Worm (Caenorhabditis elegans) whole organism, L4 larva: Measurements from ENCODE around the gene dnpp-1.

ENCODE experiments used
- F26F4.8 ChIP-seq: fragments of 200-800 bp; sonication (Bioruptor generic); conservative IDR thresholded peaks from 2 replicates; pipeline ENCODE4 v1.3.6; 2022; ENCODE audit warnings: missing genetic modification characterization, missing compliant biosample characterization
- F49E8.2 ChIP-seq: sonication (generic microtip); optimal IDR thresholded peaks from 2 replicates; lab custom pipeline; 2016; ENCODE audit warnings: missing compliant biosample characterization, mild to moderate bottlenecking, missing genetic modification characterization, borderline replicate concordance
- Y5F2A.4 ChIP-seq: fragments of 200-800 bp; sonication (Bioruptor generic); optimal IDR thresholded peaks from 2 replicates; lab custom pipeline; 2018; ENCODE audit warnings: mild to moderate bottlenecking, missing genetic modification characterization, missing compliant biosample characterization
- Y75B8A.6 ChIP-seq: fragments of 200-800 bp; sonication (Bioruptor generic); IDR thresholded peaks from 2 replicates; pipeline ENCODE4 v1.3.6; 2022; ENCODE audit warnings: missing genetic modification reagents, missing genetic modification characterization, missing compliant biosample characterization
- ZK337.2 ChIP-seq: fragments of 200-800 bp; sonication (Bioruptor generic); IDR thresholded peaks from 2 replicates; pipeline ENCODE4 v1.3.6; 2022; ENCODE audit warnings: missing genetic modification reagents, missing genetic modification characterization, missing compliant biosample characterization
- ZK546.5 ChIP-seq, 2 experiments: sonication (generic microtip); optimal IDR thresholded peaks; 2 replicates each; lab custom pipeline; 2017; ENCODE audit warnings: missing biosample characterization in 2 of 2, missing genetic modification characterization in 2 of 2
- aly-2 ChIP-seq: sonication (generic microtip); optimal IDR thresholded peaks from 2 replicates; lab custom pipeline; 2018; ENCODE audit warnings: missing biosample characterization, missing genetic modification characterization
- ama-1 ChIP-seq: fragments of 150-350 bp; optimal IDR thresholded peaks from 2 replicates; lab custom pipeline; 2014; ENCODE audit warnings: inconsistent platforms, mixed read lengths
- arid-1 ChIP-seq: fragments of 200-800 bp; sonication (Bioruptor generic); conservative IDR thresholded peaks from 2 replicates; pipeline ENCODE4 v1.3.6; 2022; ENCODE audit warnings: missing genetic modification reagents, missing genetic modification characterization, missing compliant biosample characterization
- attf-4 ChIP-seq: sonication (generic microtip); optimal IDR thresholded peaks from 3 replicates; lab custom pipeline; 2017; ENCODE audit warnings: missing biosample characterization, missing genetic modification characterization
- ceh-20 ChIP-seq: fragments of 200-800 bp; sonication (Bioruptor generic); IDR thresholded peaks from 2 replicates; pipeline ENCODE4 v1.3.6; 2022; ENCODE audit warnings: missing genetic modification reagents, missing genetic modification characterization, missing compliant biosample characterization
- ceh-28 ChIP-seq: fragments of 150-350 bp; optimal IDR thresholded peaks from 2 replicates; lab custom pipeline; 2014; ENCODE audit warnings: missing biosample characterization, missing genetic modification reagents, missing genetic modification characterization
- ceh-82 ChIP-seq: sonication (generic microtip); optimal IDR thresholded peaks from 2 replicates; lab custom pipeline; 2017; ENCODE audit warnings: missing biosample characterization, missing genetic modification characterization
- ces-1 ChIP-seq: fragments of 150-350 bp; sonication (generic microtip); optimal IDR thresholded peaks from 4 replicates; lab custom pipeline; 2014; ENCODE audit warnings: missing biosample characterization, missing genetic modification reagents, missing genetic modification characterization
- cey-2 ChIP-seq: sonication (generic microtip); optimal IDR thresholded peaks from 3 replicates; lab custom pipeline; 2017; ENCODE audit warnings: missing genetic modification characterization, mild to moderate bottlenecking, missing compliant biosample characterization, antibody characterized with exemption, borderline replicate concordance; ENCODE audit not compliant: insufficient read depth
- daf-19 ChIP-seq: fragments of 200-800 bp; sonication (Bioruptor generic); conservative IDR thresholded peaks from 2 replicates; pipeline ENCODE4 v1.3.6; 2022; ENCODE audit warnings: missing genetic modification characterization, missing compliant biosample characterization
- daf-8 ChIP-seq: fragments of 200-800 bp; sonication (Bioruptor generic); IDR thresholded peaks from 2 replicates; pipeline ENCODE4 v1.3.6; 2022; ENCODE audit warnings: missing genetic modification characterization, missing compliant biosample characterization
- dmd-6 ChIP-seq: fragments of 200-800 bp; sonication (Bioruptor generic); IDR thresholded peaks from 2 replicates; pipeline ENCODE4 v1.3.6; 2022; ENCODE audit warnings: missing genetic modification reagents, missing genetic modification characterization, missing compliant biosample characterization
- dmd-8 ChIP-seq: fragments of 200-800 bp; sonication (Bioruptor generic); IDR thresholded peaks from 2 replicates; pipeline ENCODE4 v1.3.6; 2022; ENCODE audit warnings: missing genetic modification characterization, missing compliant biosample characterization
- dpl-1 ChIP-seq: fragments of 150-350 bp; optimal IDR thresholded peaks from 2 replicates; lab custom pipeline; 2014; ENCODE audit warnings: missing biosample characterization, missing genetic modification reagents, missing genetic modification characterization
- hlh-11 ChIP-seq: fragments of 200-800 bp; sonication (Bioruptor generic); optimal IDR thresholded peaks from 2 replicates; lab custom pipeline; 2018; ENCODE audit warnings: mild to moderate bottlenecking, missing genetic modification characterization, missing compliant biosample characterization
- hlh-30 ChIP-seq: sonication (generic microtip); optimal IDR thresholded peaks from 2 replicates; lab custom pipeline; 2017; ENCODE audit warnings: antibody characterized with exemption, mild to moderate bottlenecking, missing genetic modification characterization, missing compliant biosample characterization; ENCODE audit not compliant: insufficient read depth
- lin-15B ChIP-seq: fragments of 150-350 bp; sonication (generic microtip); optimal IDR thresholded peaks from 3 replicates; lab custom pipeline; 2014; ENCODE audit warnings: missing biosample characterization, missing genetic modification characterization
- lin-38 ChIP-seq: fragments of 200-800 bp; sonication (Bioruptor generic); IDR thresholded peaks from 2 replicates; pipeline ENCODE4 v1.3.6; 2022; ENCODE audit warnings: missing genetic modification reagents, missing genetic modification characterization, missing compliant biosample characterization
- lin-39 ChIP-seq: fragments of 150-350 bp; optimal IDR thresholded peaks from 2 replicates; lab custom pipeline; 2014; ENCODE audit warnings: missing biosample characterization, missing genetic modification reagents, missing genetic modification characterization
- mdl-1 ChIP-seq, 2 experiments: fragments of 150-350 bp in 1 of 2; sonication (generic microtip) in 1 of 2; optimal IDR thresholded peaks; 2 replicates each; lab custom pipeline; 2014 to 2017; ENCODE audit warnings: missing biosample characterization in 2 of 2, missing genetic modification characterization in 2 of 2
- mdt-29 ChIP-seq: fragments of 200-800 bp; sonication (Bioruptor generic); IDR thresholded peaks from 2 replicates; pipeline ENCODE4 v1.3.6; 2022; ENCODE audit warnings: missing genetic modification reagents, missing genetic modification characterization, missing compliant biosample characterization
- mxl-2 ChIP-seq: fragments of 200-800 bp; sonication (Bioruptor generic); conservative IDR thresholded peaks from 2 replicates; pipeline ENCODE4 v1.3.6; 2022; ENCODE audit warnings: missing genetic modification reagents, missing genetic modification characterization, missing compliant biosample characterization
- nhr-10 ChIP-seq: fragments of 150-350 bp; optimal IDR thresholded peaks from 2 replicates; lab custom pipeline; 2014; ENCODE audit warnings: missing biosample characterization, missing genetic modification characterization
- nhr-102 ChIP-seq: sonication (generic microtip); optimal IDR thresholded peaks from 2 replicates; lab custom pipeline; 2016; ENCODE audit warnings: mild to moderate bottlenecking, missing genetic modification characterization, moderate library complexity, missing compliant biosample characterization
- nhr-11 ChIP-seq: fragments of 150-350 bp; optimal IDR thresholded peaks from 2 replicates; lab custom pipeline; 2014; ENCODE audit warnings: missing biosample characterization, missing genetic modification characterization
- nhr-237 ChIP-seq: sonication (generic microtip); optimal IDR thresholded peaks from 2 replicates; lab custom pipeline; 2017; ENCODE audit warnings: missing biosample characterization, missing genetic modification characterization
- nhr-25 ChIP-seq: sonication (generic microtip); optimal IDR thresholded peaks from 2 replicates; lab custom pipeline; 2017; ENCODE audit warnings: missing genetic modification characterization, mild to moderate bottlenecking, missing compliant biosample characterization, antibody characterized with exemption, moderate library complexity, borderline replicate concordance; ENCODE audit not compliant: insufficient read depth
- nhr-28 ChIP-seq: fragments of 150-350 bp; optimal IDR thresholded peaks from 2 replicates; lab custom pipeline; 2014; ENCODE audit warnings: missing biosample characterization, missing genetic modification characterization
- nhr-41 ChIP-seq: fragments of 200-800 bp; sonication (Bioruptor generic); IDR thresholded peaks from 2 replicates; pipeline ENCODE4 v1.3.6; 2022; ENCODE audit warnings: missing genetic modification reagents, missing genetic modification characterization, missing compliant biosample characterization
- nhr-77 ChIP-seq: fragments of 150-350 bp; optimal IDR thresholded peaks from 2 replicates; lab custom pipeline; 2014; ENCODE audit warnings: missing biosample characterization, missing genetic modification characterization
- php-3 ChIP-seq: fragments of 200-800 bp; sonication (Bioruptor generic); IDR thresholded peaks from 2 replicates; pipeline ENCODE4 v1.3.6; 2022; ENCODE audit warnings: missing genetic modification reagents, missing genetic modification characterization, missing compliant biosample characterization
- pqm-1 ChIP-seq: sonication (generic microtip); optimal IDR thresholded peaks from 2 replicates; lab custom pipeline; 2017; ENCODE audit warnings: missing biosample characterization, missing genetic modification characterization
- saeg-2 ChIP-seq: fragments of 200-800 bp; sonication (Bioruptor generic); IDR thresholded peaks from 2 replicates; pipeline ENCODE4 v1.3.6; 2022; ENCODE audit warnings: missing genetic modification reagents, missing genetic modification characterization, missing compliant biosample characterization
- sdz-12 ChIP-seq: fragments of 200-800 bp; sonication (Bioruptor generic); optimal IDR thresholded peaks from 2 replicates; lab custom pipeline; 2018; ENCODE audit warnings: mild to moderate bottlenecking, missing genetic modification characterization, missing compliant biosample characterization
- set-16 ChIP-seq: fragments of 200-800 bp; sonication (Bioruptor generic); IDR thresholded peaks from 2 replicates; pipeline ENCODE4 v1.3.6; 2022; ENCODE audit warnings: missing genetic modification reagents, missing genetic modification characterization, missing compliant biosample characterization
- skn-1 ChIP-seq: fragments of 150-350 bp; optimal IDR thresholded peaks from 2 replicates; lab custom pipeline; 2014; ENCODE audit warnings: missing biosample characterization, missing genetic modification characterization
- snpc-1.2 ChIP-seq: fragments of 200-800 bp; sonication (Bioruptor generic); IDR thresholded peaks from 2 replicates; pipeline ENCODE4 v1.3.6; 2022; ENCODE audit warnings: missing genetic modification reagents, missing genetic modification characterization, missing compliant biosample characterization
- tag-97 ChIP-seq: fragments of 200-800 bp; sonication (Bioruptor generic); IDR thresholded peaks from 2 replicates; pipeline ENCODE4 v1.3.6; 2022; ENCODE audit warnings: missing genetic modification characterization, missing compliant biosample characterization
- unc-130 ChIP-seq: sonication (generic microtip); optimal IDR thresholded peaks from 2 replicates; lab custom pipeline; 2016; ENCODE audit warnings: missing genetic modification reagents, missing genetic modification characterization, missing compliant biosample characterization
- unc-39 ChIP-seq: sonication (generic microtip); optimal IDR thresholded peaks from 2 replicates; lab custom pipeline; 2017; ENCODE audit warnings: missing biosample characterization, missing genetic modification characterization
- zfp-2 ChIP-seq: sonication (generic microtip); optimal IDR thresholded peaks from 2 replicates; lab custom pipeline; 2016; ENCODE audit warnings: mild to moderate bottlenecking, missing genetic modification characterization, missing compliant biosample characterization
- zfp-3 ChIP-seq: fragments of 200-800 bp; sonication (Bioruptor generic); conservative IDR thresholded peaks from 2 replicates; pipeline ENCODE4 v1.3.6; 2022; ENCODE audit warnings: missing genetic modification reagents, missing genetic modification characterization, missing compliant biosample characterization
- zip-11 ChIP-seq: fragments of 200-800 bp; sonication (Bioruptor generic); IDR thresholded peaks from 2 replicates; pipeline ENCODE4 v1.3.6; 2022; ENCODE audit warnings: missing genetic modification characterization, missing compliant biosample characterization
- zip-2 ChIP-seq: fragments of 150-350 bp; optimal IDR thresholded peaks from 2 replicates; lab custom pipeline; 2014; ENCODE audit warnings: missing biosample characterization, missing genetic modification characterization
- ztf-11 ChIP-seq: fragments of 150-350 bp; optimal IDR thresholded peaks from 2 replicates; lab custom pipeline; 2014; ENCODE audit warnings: missing biosample characterization, missing genetic modification characterization
- ztf-7 ChIP-seq: fragments of 150-350 bp; optimal IDR thresholded peaks from 2 replicates; lab custom pipeline; 2014; ENCODE audit warnings: missing biosample characterization, missing genetic modification characterization

The dnpp-1 gene

DNA sequence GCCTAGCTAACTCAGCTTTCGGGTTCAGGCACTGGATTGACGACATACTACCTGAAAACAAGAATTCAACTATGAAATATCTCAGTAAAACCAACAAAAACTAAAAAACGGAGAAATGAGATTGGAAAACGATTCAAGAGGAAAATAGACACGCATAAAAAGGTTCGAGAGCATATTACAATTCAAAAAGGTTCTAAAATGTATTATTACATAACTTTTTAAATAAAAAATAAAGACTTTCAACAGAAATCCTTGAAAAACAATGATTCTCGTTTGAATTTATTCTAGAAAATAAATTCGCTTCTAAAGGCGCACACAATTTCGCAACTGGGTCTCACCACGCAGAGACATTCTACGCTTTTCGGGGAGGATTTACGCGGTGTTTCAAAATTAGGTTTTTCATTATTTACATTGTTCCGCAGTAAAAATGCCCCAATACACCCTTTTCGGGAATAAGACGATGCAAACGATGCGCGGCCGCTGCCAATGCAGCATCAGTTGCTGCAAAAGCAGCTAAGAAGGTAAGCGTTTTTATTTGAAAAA, 7.9 kb downstream of the dnpp-1 start, which contains the start of the genes cct-6 and alh-9 (continued):
- TF ChIP-seq ZK546.5 (tag; optimal IDR thresholded peaks at IDR 0.05; lab: Kevin White, UChicago) = no peak
- TF ChIP-seq zip-2 = no peak
- TF ChIP-seq tag-97 (GFP tag; lab: Robert Waterston, UW) = no peak
- TF ChIP-seq snpc-1.2 = no peak
- TF ChIP-seq ceh-28 = no peak
- no peak for TF ChIP-seq dmd-8
- peak; percentile 49 for TF ChIP-seq nhr-28 (tag; lab: Kevin White, UChicago)
- TF ChIP-seq Y5F2A.4 (GFP tag; lab: Kevin White, UChicago) = no peak
- no peak; the same call in 1 of the 2 replicates for TF ChIP-seq arid-1 (GFP tag; lab: Robert Waterston, UW)
- TF ChIP-seq nhr-237 = no peak
- peak; percentile 35; the same call in 1 of the 2 replicates for TF ChIP-seq dmd-6
- TF ChIP-seq nhr-25 (tag; lab: Kevin White, UChicago) = peak; percentile 42
- no peak for TF ChIP-seq skn-1 (tag; lab: Kevin White, UChicago)
- no peak for TF ChIP-seq nhr-10
- peak; percentile 71 for TF ChIP-seq ztf-7 (tag; lab: Kevin White, UChicago)
- TF ChIP-seq ztf-11 (tag; lab: Kevin White, UChicago) = no peak
- TF ChIP-seq ceh-82 (tag; lab: Kevin White, UChicago) = no peak
- no peak for TF ChIP-seq ceh-20 (GFP tag; lab: Robert Waterston, UW)
- TF ChIP-seq Y75B8A.6 (GFP tag; lab: Robert Waterston, UW) = no peak
- TF ChIP-seq ama-1 (lab: Kevin White, UChicago) = no peak
- no peak for TF ChIP-seq nhr-41 (GFP tag; lab: Robert Waterston, UW)
- peak; percentile 62 for TF ChIP-seq lin-38 (GFP tag; lab: Robert Waterston, UW)
- no peak; the same call in 1 of the 2 replicates for TF ChIP-seq zfp-3 (GFP tag; lab: Robert Waterston, UW)
- no peak for TF ChIP-seq lin-15B (tag; lab: Kevin White, UChicago)
- TF ChIP-seq aly-2 = no peak
- peak in 1 of 2 experiments; percentile 26 for TF ChIP-seq mdl-1 (tag; optimal IDR thresholded peaks at IDR 0.05; lab: Kevin White, UChicago)
- TF ChIP-seq unc-130 (GFP tag; lab: Kevin White, UChicago) = peak; percentile 40
- no peak for TF ChIP-seq cey-2 (tag; lab: Kevin White, UChicago)
- TF ChIP-seq ZK337.2 (GFP tag; lab: Robert Waterston, UW) = no peak
- TF ChIP-seq ces-1 (GFP tag; lab: Kevin White, UChicago) = no peak
- TF ChIP-seq zfp-2 (tag; lab: Kevin White, UChicago) = no peak
- TF ChIP-seq mdt-29 = no peak
- TF ChIP-seq daf-8 (GFP tag; lab: Robert Waterston, UW) = no peak
- TF ChIP-seq attf-4 (tag; lab: Kevin White, UChicago) = no peak
- TF ChIP-seq unc-39 (tag; lab: Kevin White, UChicago) = no peak
- no peak for TF ChIP-seq mxl-2 (GFP tag; lab: Robert Waterston, UW)
- TF ChIP-seq nhr-11 (tag; lab: Kevin White, UChicago) = peak; percentile 48
- TF ChIP-seq zip-11 (GFP tag; lab: Robert Waterston, UW) = no peak
- TF ChIP-seq php-3 (GFP tag; lab: Robert Waterston, UW) = no peak
- peak; percentile 61 for TF ChIP-seq hlh-11 (tag; lab: Kevin White, UChicago)
- TF ChIP-seq pqm-1 (tag; lab: Kevin White, UChicago) = peak; percentile 2
- no peak for TF ChIP-seq saeg-2 (GFP tag; lab: Robert Waterston, UW)
- TF ChIP-seq daf-19 = no peak
- TF ChIP-seq F26F4.8 (GFP tag; lab: Robert Waterston, UW) = no peak
- TF ChIP-seq dpl-1 = peak; percentile 96
- peak; percentile 66 for TF ChIP-seq nhr-77
- TF ChIP-seq F49E8.2 (tag; lab: Kevin White, UChicago) = no peak
- TF ChIP-seq hlh-30 = peak; percentile 58
- TF ChIP-seq lin-39 (tag; lab: Kevin White, UChicago) = no peak
- TF ChIP-seq sdz-12 (GFP tag; lab: Kevin White, UChicago) = no peak
- TF ChIP-seq set-16 (GFP tag; lab: Robert Waterston, UW) = no peak
- no peak for TF ChIP-seq nhr-102 (tag; lab: Kevin White, UChicago)
